Fruit fly (Drosophila melanogaster) whole organism, wandering third instar larva: Measurements from ENCODE around the gene CG13653.

Experiments used
- HLH106 ChIP-seq: fragments of 200-800 bp; optimal IDR thresholded peaks from 3 replicates; lab custom pipeline; 2019; ENCODE audit warnings: missing biosample characterization, mild to moderate bottlenecking, missing genetic modification characterization, moderate library complexity
- Hr83 ChIP-seq: fragments of 200-300 bp; sonication (Bioruptor generic); optimal IDR thresholded peaks from 2 replicates; lab custom pipeline; 2016; ENCODE audit warnings: missing biosample characterization, mild to moderate bottlenecking, missing genetic modification characterization, moderate library complexity; ENCODE audit not compliant: poor library complexity, severe bottlenecking
- OdsH ChIP-seq: fragments of 200-800 bp; sonication (Bioruptor generic); optimal IDR thresholded peaks from 2 replicates; lab custom pipeline; 2016; ENCODE audit warnings: missing biosample characterization, mild to moderate bottlenecking, missing genetic modification characterization
- ey ChIP-seq: fragments of 200-800 bp; sonication (Bioruptor generic); optimal IDR thresholded peaks from 2 replicates; lab custom pipeline; 2016; ENCODE audit warnings: missing biosample characterization, missing genetic modification characterization
- foxo ChIP-seq, 2 experiments: fragments of 200-800 bp; sonication (Bioruptor generic); optimal IDR thresholded peaks; 2 replicates in 1 of 2; 3 replicates in 1 of 2; lab custom pipeline; 2016 to 2017; ENCODE audit warnings: missing biosample characterization in 2 of 2, missing genetic modification characterization in 2 of 2
- fru ChIP-seq: fragments of 200-800 bp; sonication (Bioruptor generic); optimal IDR thresholded peaks from 3 replicates; lab custom pipeline; 2016; ENCODE audit warnings: missing biosample characterization, mild to moderate bottlenecking, missing genetic modification characterization
- h ChIP-seq: fragments of 200-800 bp; sonication (Bioruptor generic); optimal IDR thresholded peaks from 3 replicates; lab custom pipeline; 2016; ENCODE audit warnings: missing biosample characterization, mild to moderate bottlenecking, missing genetic modification characterization
- lola ChIP-seq: fragments of >200 bp; optimal IDR thresholded peaks from 2 replicates; lab custom pipeline; 2017; ENCODE audit warnings: missing biosample characterization, missing genetic modification characterization
- tai ChIP-seq: sonication (Bioruptor generic); optimal IDR thresholded peaks from 2 replicates; lab custom pipeline; 2016; ENCODE audit warnings: missing biosample characterization, missing genetic modification characterization

DNA sequence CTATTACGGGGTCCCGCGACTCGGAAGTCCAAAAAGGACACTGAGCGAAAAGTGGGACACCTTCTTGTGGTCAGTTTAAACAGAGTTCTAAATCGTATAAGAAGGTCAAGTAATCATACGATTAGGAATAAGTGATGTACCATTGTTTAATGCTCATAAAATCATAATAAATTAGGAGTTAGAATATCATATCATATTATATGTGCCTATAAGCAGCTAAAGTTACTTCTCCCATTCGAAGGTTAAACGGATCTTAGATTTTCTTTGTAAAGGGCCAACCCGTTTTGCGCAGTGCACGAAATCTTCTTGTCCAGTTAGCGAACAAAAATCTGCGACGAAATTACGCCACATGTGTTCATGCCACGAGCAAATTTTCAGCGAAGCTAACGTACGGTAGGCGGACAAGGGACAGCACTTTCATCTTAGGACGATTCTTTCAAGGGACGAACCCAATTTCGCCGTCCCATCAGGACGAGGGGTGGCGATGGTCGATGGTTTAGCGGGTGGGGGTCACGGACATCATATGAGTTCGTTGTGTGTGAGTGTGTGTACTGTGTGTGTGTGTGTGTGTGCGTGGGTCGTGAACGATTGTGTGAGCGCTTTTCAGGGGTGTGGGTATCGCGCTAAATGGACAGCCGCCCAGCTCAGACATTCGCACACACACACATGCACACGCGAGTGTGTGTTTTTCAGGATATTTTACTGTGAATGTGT is 26.9 kb upstream of the CG13653 start:
- TF ChIP-seq fru (GFP tag; lab: Kevin White, UChicago), result peak; percentile 4
- no peak for TF ChIP-seq h (GFP tag; lab: Kevin White, UChicago)
- no peak for TF ChIP-seq lola (GFP tag; lab: Kevin White, UChicago)
- no peak for TF ChIP-seq HLH106 (tag; lab: Kevin White, UChicago)
- TF ChIP-seq Hr83 (GFP tag; lab: Kevin White, UChicago), result no peak
- TF ChIP-seq ey (GFP tag; lab: Kevin White, UChicago), result no peak
- no peak for TF ChIP-seq foxo (GFP tag; optimal IDR thresholded peaks at IDR 0.05; lab: Kevin White, UChicago)
- TF ChIP-seq OdsH (GFP tag; lab: Kevin White, UChicago), result no peak
- no peak for TF ChIP-seq tai (GFP tag; lab: Kevin White, UChicago)
